Worm (Caenorhabditis elegans) whole organism, L1 larva: ENCODE measurements around the gene hil-3.

Experiments used
- C16A3.4 ChIP-seq: fragments of 150-350 bp; optimal IDR thresholded peaks from 2 replicates; lab custom pipeline; 2014; ENCODE audit warnings: missing biosample characterization, missing genetic modification characterization
- F16B12.6 ChIP-seq: fragments of 150-350 bp; optimal IDR thresholded peaks from 2 replicates; lab custom pipeline; 2014; ENCODE audit warnings: missing biosample characterization, missing genetic modification characterization
- Y116A8C.19 ChIP-seq: sonication (generic microtip); optimal IDR thresholded peaks from 2 replicates; lab custom pipeline; 2016; ENCODE audit warnings: missing compliant biosample characterization, missing genetic modification characterization, borderline replicate concordance
- alr-1 ChIP-seq: fragments of 200-800 bp; sonication (Bioruptor generic); optimal IDR thresholded peaks from 2 replicates; lab custom pipeline; 2018; ENCODE audit warnings: borderline replicate concordance, mild to moderate bottlenecking, missing genetic modification characterization, missing compliant biosample characterization
- ama-1 ChIP-seq: fragments of 150-350 bp; optimal IDR thresholded peaks from 2 replicates; lab custom pipeline; 2014
- ceh-63 ChIP-seq: fragments of 200-800 bp; sonication (Bioruptor generic); optimal IDR thresholded peaks from 2 replicates; lab custom pipeline; 2018; ENCODE audit warnings: mild to moderate bottlenecking, missing genetic modification characterization, missing compliant biosample characterization
- ceh-8 ChIP-seq: fragments of 200-800 bp; sonication (Bioruptor generic); optimal IDR thresholded peaks from 2 replicates; lab custom pipeline; 2018; ENCODE audit warnings: mild to moderate bottlenecking, missing genetic modification characterization, moderate library complexity, missing compliant biosample characterization
- ceh-82 ChIP-seq, 3 experiments: fragments of 150-350 bp in 1 of 3; sonication (generic microtip) in 2 of 3; optimal IDR thresholded peaks; 2 replicates each; lab custom pipeline; 2014 to 2017; ENCODE audit warnings: missing biosample characterization in 3 of 3, missing genetic modification characterization in 3 of 3
- ceh-88 ChIP-seq: fragments of 200-800 bp; sonication (Bioruptor generic); IDR thresholded peaks from 2 replicates; pipeline ENCODE4 v1.3.6; 2022; ENCODE audit warnings: missing genetic modification characterization, missing compliant biosample characterization
- ceh-90 ChIP-seq: sonication (generic microtip); optimal IDR thresholded peaks from 2 replicates; lab custom pipeline; 2016; ENCODE audit warnings: missing genetic modification characterization, missing compliant biosample characterization
- ces-1 ChIP-seq: fragments of 150-350 bp; optimal IDR thresholded peaks from 2 replicates; lab custom pipeline; 2014; ENCODE audit warnings: missing biosample characterization, missing genetic modification reagents, missing genetic modification characterization
- dpl-1 ChIP-seq, 3 experiments: fragments of 150-350 bp in 2 of 3; sonication (generic microtip) in 1 of 3; optimal IDR thresholded peaks; 2 replicates each; lab custom pipeline; 2014 to 2017; ENCODE audit warnings: missing biosample characterization in 3 of 3, missing genetic modification characterization in 3 of 3, missing genetic modification reagents in 3 of 3
- dsc-1 ChIP-seq: sonication (generic microtip); optimal IDR thresholded peaks from 2 replicates; lab custom pipeline; 2016; ENCODE audit warnings: mild to moderate bottlenecking, missing genetic modification characterization, missing compliant biosample characterization
- efl-3 ChIP-seq: fragments of 200-800 bp; sonication (Bioruptor generic); optimal IDR thresholded peaks from 2 replicates; lab custom pipeline; 2018; ENCODE audit warnings: mild to moderate bottlenecking, missing genetic modification characterization, missing compliant biosample characterization
- elt-2 ChIP-seq: sonication (generic microtip); optimal IDR thresholded peaks from 2 replicates; lab custom pipeline; 2016; ENCODE audit warnings: missing genetic modification characterization, mild to moderate bottlenecking, inconsistent platforms, missing compliant biosample characterization, missing genetic modification reagents
- elt-3 ChIP-seq, 6 experiments: fragments of 150-350 bp in 1 of 6; sonication (generic microtip); optimal IDR thresholded peaks; 2 replicates each; lab custom pipeline; 2017 to 2018; ENCODE audit warnings: missing biosample characterization in 6 of 6, missing genetic modification characterization in 6 of 6, inconsistent platforms in 1 of 6
- fkh-10 ChIP-seq: sonication (generic microtip); optimal IDR thresholded peaks from 2 replicates; lab custom pipeline; 2017; ENCODE audit warnings: missing biosample characterization, missing genetic modification reagents, missing genetic modification characterization
- fkh-8 ChIP-seq: sonication (generic microtip); optimal IDR thresholded peaks from 2 replicates; lab custom pipeline; 2016; ENCODE audit warnings: mild to moderate bottlenecking, missing genetic modification characterization, missing compliant biosample characterization
- fos-1 ChIP-seq: fragments of 150-350 bp; optimal IDR thresholded peaks from 2 replicates; lab custom pipeline; 2014; ENCODE audit warnings: missing biosample characterization, missing genetic modification characterization
- hlh-4 ChIP-seq: sonication (generic microtip); optimal IDR thresholded peaks from 2 replicates; lab custom pipeline; 2016; ENCODE audit warnings: mild to moderate bottlenecking, missing genetic modification characterization, missing compliant biosample characterization
- hpl-2 ChIP-seq: fragments of 150-350 bp; optimal IDR thresholded peaks from 2 replicates; lab custom pipeline; 2014; ENCODE audit warnings: missing biosample characterization, missing genetic modification reagents, missing genetic modification characterization
- lin-14 ChIP-seq: fragments of 200-800 bp; sonication (Bioruptor generic); optimal IDR thresholded peaks from 2 replicates; lab custom pipeline; 2018; ENCODE audit warnings: mild to moderate bottlenecking, missing genetic modification characterization, moderate library complexity, missing compliant biosample characterization
- lin-15B ChIP-seq: fragments of 150-350 bp; sonication (generic microtip); optimal IDR thresholded peaks from 3 replicates; lab custom pipeline; 2014; ENCODE audit warnings: missing biosample characterization, missing genetic modification characterization
- lin-39 ChIP-seq: fragments of 150-350 bp; optimal IDR thresholded peaks from 2 replicates; lab custom pipeline; 2014; ENCODE audit warnings: missing biosample characterization, missing genetic modification reagents, missing genetic modification characterization
- lsy-2 ChIP-seq, 2 experiments: fragments of 150-350 bp; optimal IDR thresholded peaks; 2 replicates each; lab custom pipeline; 2014; ENCODE audit warnings: missing biosample characterization in 2 of 2, missing genetic modification characterization in 2 of 2
- mdl-1 ChIP-seq, 2 experiments: fragments of 150-350 bp; optimal IDR thresholded peaks; 2 replicates each; lab custom pipeline; 2014 to 2017; ENCODE audit warnings: missing biosample characterization in 2 of 2, missing genetic modification characterization in 2 of 2, inconsistent platforms in 1 of 2
- mep-1 ChIP-seq: fragments of 150-350 bp; optimal IDR thresholded peaks from 2 replicates; lab custom pipeline; 2014; ENCODE audit warnings: missing biosample characterization, missing genetic modification characterization
- nhr-11 ChIP-seq: fragments of 150-350 bp; optimal IDR thresholded peaks from 2 replicates; lab custom pipeline; 2014; ENCODE audit warnings: missing biosample characterization, missing genetic modification characterization
- nhr-12 ChIP-seq: sonication (generic microtip); optimal IDR thresholded peaks from 2 replicates; lab custom pipeline; 2017; ENCODE audit warnings: missing biosample characterization, missing genetic modification characterization
- nhr-20 ChIP-seq: sonication (generic microtip); optimal IDR thresholded peaks from 2 replicates; lab custom pipeline; 2016; ENCODE audit warnings: mild to moderate bottlenecking, missing genetic modification characterization, missing compliant biosample characterization
- nhr-237 ChIP-seq: fragments of 150-350 bp; optimal IDR thresholded peaks from 2 replicates; lab custom pipeline; 2014; ENCODE audit warnings: missing biosample characterization, missing genetic modification characterization
- nhr-47 ChIP-seq: sonication (generic microtip); optimal IDR thresholded peaks from 2 replicates; lab custom pipeline; 2016; ENCODE audit warnings: mild to moderate bottlenecking, missing genetic modification characterization, moderate library complexity, missing compliant biosample characterization
- nhr-71 ChIP-seq: sonication (generic microtip); optimal IDR thresholded peaks from 2 replicates; lab custom pipeline; 2016; ENCODE audit warnings: mild to moderate bottlenecking, missing genetic modification characterization, moderate library complexity, missing compliant biosample characterization
- nhr-76 ChIP-seq: sonication (generic microtip); optimal IDR thresholded peaks from 2 replicates; lab custom pipeline; 2017; ENCODE audit warnings: missing biosample characterization, missing genetic modification characterization
- nhr-77 ChIP-seq: fragments of 150-350 bp; optimal IDR thresholded peaks from 2 replicates; lab custom pipeline; 2014; ENCODE audit warnings: missing biosample characterization, missing genetic modification characterization
- nhr-85 ChIP-seq: sonication (generic microtip); peaks from one replicate; lab custom pipeline; 2016; ENCODE audit warnings: missing genetic modification characterization, inconsistent platforms, missing compliant biosample characterization
- pax-3 ChIP-seq: fragments of 200-800 bp; sonication (Bioruptor generic); optimal IDR thresholded peaks from 2 replicates; lab custom pipeline; 2018; ENCODE audit warnings: mild to moderate bottlenecking, missing genetic modification characterization, moderate library complexity, missing compliant biosample characterization
- pqm-1 ChIP-seq: sonication (generic microtip); optimal IDR thresholded peaks from 3 replicates; lab custom pipeline; 2017; ENCODE audit warnings: missing biosample characterization, missing genetic modification characterization
- rnt-1 ChIP-seq: sonication (generic microtip); optimal IDR thresholded peaks from 2 replicates; lab custom pipeline; 2016; ENCODE audit warnings: mild to moderate bottlenecking, missing genetic modification characterization, moderate library complexity, missing compliant biosample characterization
- snpc-4 ChIP-seq: fragments of 150-350 bp; optimal IDR thresholded peaks from 2 replicates; lab custom pipeline; 2014; ENCODE audit warnings: missing biosample characterization, missing genetic modification characterization
- snu-23 ChIP-seq: sonication (generic microtip); optimal IDR thresholded peaks from 2 replicates; lab custom pipeline; 2016; ENCODE audit warnings: missing genetic modification characterization, missing compliant biosample characterization
- swsn-7 ChIP-seq: sonication (generic microtip); optimal IDR thresholded peaks from 2 replicates; lab custom pipeline; 2016; ENCODE audit warnings: missing genetic modification characterization, missing compliant biosample characterization
- tbx-2 ChIP-seq: sonication (generic microtip); optimal IDR thresholded peaks from 2 replicates; lab custom pipeline; 2016; ENCODE audit warnings: missing genetic modification characterization, missing compliant biosample characterization
- tlp-1 ChIP-seq: fragments of 150-350 bp; optimal IDR thresholded peaks from 2 replicates; lab custom pipeline; 2014; ENCODE audit warnings: missing biosample characterization, missing genetic modification characterization
- unc-62 ChIP-seq: fragments of 150-350 bp; optimal IDR thresholded peaks from 2 replicates; lab custom pipeline; 2014; ENCODE audit warnings: missing biosample characterization, missing genetic modification reagents, missing genetic modification characterization
- unc-86 ChIP-seq: sonication (generic microtip); optimal IDR thresholded peaks from 2 replicates; lab custom pipeline; 2016; ENCODE audit warnings: missing genetic modification characterization, missing compliant biosample characterization
- unc-98 ChIP-seq: fragments of 200-800 bp; sonication (Bioruptor generic); IDR thresholded peaks from 2 replicates; pipeline ENCODE4 v1.3.6; 2022; ENCODE audit warnings: missing genetic modification characterization, missing compliant biosample characterization
- xbp-1 ChIP-seq: sonication (generic microtip); optimal IDR thresholded peaks from 2 replicates; lab custom pipeline; 2016; ENCODE audit warnings: missing genetic modification characterization, missing compliant biosample characterization
- zag-1 ChIP-seq: fragments of 150-350 bp; optimal IDR thresholded peaks from 2 replicates; lab custom pipeline; 2014; ENCODE audit warnings: missing biosample characterization, missing genetic modification characterization
- ztf-11 ChIP-seq, 2 experiments: sonication (generic microtip); optimal IDR thresholded peaks; 2 replicates each; lab custom pipeline; 2016 to 2017; ENCODE audit warnings: missing genetic modification characterization in 2 of 2, missing biosample characterization in 1 of 2, missing compliant biosample characterization in 1 of 2
- ztf-4 ChIP-seq: fragments of 150-350 bp; optimal IDR thresholded peaks from 2 replicates; lab custom pipeline; 2014; ENCODE audit warnings: missing biosample characterization, missing genetic modification characterization

hil-3 gene

DNA sequence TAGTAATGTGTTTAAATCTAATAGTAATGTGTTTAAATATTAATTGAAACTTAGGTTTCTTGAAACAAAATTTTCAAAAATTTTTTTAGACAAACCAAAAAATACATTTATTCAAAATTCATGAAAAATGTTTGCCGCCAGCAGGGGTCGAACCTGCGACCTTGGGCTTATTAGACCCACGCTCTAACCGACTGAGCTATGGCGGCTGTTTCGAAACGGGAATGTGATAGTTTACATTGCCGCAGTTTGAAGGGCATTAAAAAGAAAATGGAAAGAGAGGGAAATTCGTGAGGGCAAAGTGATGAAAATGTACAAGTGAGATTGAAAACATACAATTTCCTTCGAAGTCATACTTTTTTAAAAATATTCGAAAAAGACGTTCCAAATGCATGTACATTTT is 2.5 kb upstream of the hil-3 start (continued):
- TF ChIP-seq dpl-1 (GFP tag; optimal IDR thresholded peaks at IDR 0.05; lab: Kevin White, UChicago), result no peak
- no peak for TF ChIP-seq nhr-11 (tag; lab: Kevin White, UChicago)
- no peak for TF ChIP-seq zag-1 (tag; lab: Kevin White, UChicago)
- TF ChIP-seq ceh-88 (GFP tag; lab: Robert Waterston, UW), result no peak
- no peak for TF ChIP-seq ceh-90 (tag; lab: Kevin White, UChicago)
- no peak for TF ChIP-seq fkh-10 (GFP tag; lab: Kevin White, UChicago)
- TF ChIP-seq pqm-1 (tag; lab: Kevin White, UChicago), result no peak

DNA sequence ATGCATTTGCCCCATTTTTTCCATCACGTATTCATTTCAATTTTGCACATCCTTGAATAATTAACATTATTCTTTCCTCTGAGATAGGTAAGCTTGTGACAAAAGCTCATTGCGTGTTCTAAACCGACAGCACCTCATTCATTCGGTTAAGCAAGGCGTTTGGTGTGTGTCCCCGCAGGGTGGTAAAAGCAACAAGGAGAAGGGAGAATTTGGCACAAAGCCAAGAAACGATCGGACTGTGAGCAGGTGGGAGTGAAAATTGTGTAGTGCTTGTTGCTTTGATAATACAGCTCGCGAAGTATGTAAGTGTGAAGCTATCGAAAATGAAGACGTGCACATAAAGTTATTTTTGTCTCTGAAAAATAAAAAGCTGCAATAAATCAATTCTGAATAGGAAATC is 1.8 kb upstream of the hil-3 start:
- no peak for TF ChIP-seq ztf-4 (tag; lab: Kevin White, UChicago)
- TF ChIP-seq lsy-2 (tag; optimal IDR thresholded peaks at IDR 0.05; lab: Kevin White, UChicago), result peak in 1 of 2 experiments; percentile 16
- no peak for TF ChIP-seq mdl-1 (tag; optimal IDR thresholded peaks at IDR 0.05; lab: Kevin White, UChicago)
- peak in 2 of 3 experiments; percentile 7 to 41 for TF ChIP-seq ceh-82 (tag; optimal IDR thresholded peaks at IDR 0.05; lab: Kevin White, UChicago)
- TF ChIP-seq elt-2 (tag; lab: Kevin White, UChicago), result no peak
- TF ChIP-seq swsn-7, result peak; percentile 84
- TF ChIP-seq tbx-2 (tag; lab: Kevin White, UChicago), result peak; percentile 55
- no peak for TF ChIP-seq nhr-237 (tag; lab: Kevin White, UChicago)
- TF ChIP-seq nhr-77 (tag; lab: Kevin White, UChicago), result no peak
- peak; percentile 40 for TF ChIP-seq nhr-71
- TF ChIP-seq unc-86 (tag; lab: Kevin White, UChicago), result peak; percentile 75
- TF ChIP-seq mep-1 (tag; lab: Kevin White, UChicago), result peak; percentile 23
- TF ChIP-seq lin-14 (GFP tag; lab: Kevin White, UChicago), result peak; percentile 67
- TF ChIP-seq rnt-1 (tag; lab: Kevin White, UChicago), result peak; percentile 61
- TF ChIP-seq nhr-47 (tag; lab: Kevin White, UChicago), result peak; percentile 29
- no peak for TF ChIP-seq ceh-8 (GFP tag; lab: Kevin White, UChicago)
- no peak for TF ChIP-seq nhr-76
- TF ChIP-seq lin-15B, result no peak
- TF ChIP-seq fkh-8, result peak; percentile 64
- peak; percentile 4 for TF ChIP-seq xbp-1 (tag; lab: Kevin White, UChicago)
- TF ChIP-seq snu-23 (GFP tag; lab: Kevin White, UChicago), result peak; percentile 26
- no peak for TF ChIP-seq dpl-1 (GFP tag; optimal IDR thresholded peaks at IDR 0.05; lab: Kevin White, UChicago)
- no peak for TF ChIP-seq efl-3
- peak in 1 of 2 experiments; percentile 91 for TF ChIP-seq ztf-11 (tag; optimal IDR thresholded peaks at IDR 0.05; lab: Kevin White, UChicago)
- no peak for TF ChIP-seq unc-98
- TF ChIP-seq ceh-63 (GFP tag; lab: Kevin White, UChicago), result no peak
- TF ChIP-seq dsc-1 (tag; lab: Kevin White, UChicago), result peak; percentile 17

DNA sequence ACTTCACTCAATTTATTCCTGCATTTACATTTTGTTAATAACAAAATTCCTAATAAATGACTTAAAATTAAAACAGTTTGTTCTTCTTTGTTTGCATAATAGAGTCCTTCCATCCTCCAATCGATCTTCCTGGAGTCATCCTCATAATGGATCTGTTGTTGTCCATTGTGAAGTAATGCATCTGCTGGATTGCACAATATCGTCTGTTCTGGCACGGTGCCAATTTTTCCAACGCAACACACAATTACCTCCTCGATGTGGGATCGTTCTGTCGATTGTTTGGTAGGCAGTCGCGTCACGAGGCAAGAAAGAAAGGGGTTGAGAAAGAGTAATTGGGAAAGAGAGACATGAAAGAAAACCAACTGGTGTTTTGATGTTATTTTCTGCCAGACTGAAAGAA is 1.0 kb downstream of the hil-3 start:
- TF ChIP-seq C16A3.4 (tag; lab: Kevin White, UChicago), result peak; percentile 54
- peak; percentile 50 for TF ChIP-seq snu-23 (GFP tag; lab: Kevin White, UChicago)
- no peak for TF ChIP-seq hlh-4 (tag; lab: Kevin White, UChicago)
- no peak for TF ChIP-seq pax-3
- no peak for TF ChIP-seq ces-1 (GFP tag; lab: Kevin White, UChicago)
- no peak for TF ChIP-seq nhr-12 (tag; lab: Kevin White, UChicago)
- no peak for TF ChIP-seq nhr-77 (tag; lab: Kevin White, UChicago)
- TF ChIP-seq ama-1 (lab: Kevin White, UChicago), result peak; percentile 77
- peak; percentile 29 for TF ChIP-seq tbx-2 (tag; lab: Kevin White, UChicago)
- peak in 2 of 3 experiments; percentile 9 to 26 for TF ChIP-seq dpl-1 (GFP tag; optimal IDR thresholded peaks at IDR 0.05; lab: Kevin White, UChicago)
- TF ChIP-seq rnt-1 (tag; lab: Kevin White, UChicago), result peak; percentile 37
- no peak for TF ChIP-seq nhr-47 (tag; lab: Kevin White, UChicago)
- TF ChIP-seq elt-3 (tag; optimal IDR thresholded peaks at IDR 0.05; lab: Kevin White, UChicago), result no peak
- peak; percentile 55 for TF ChIP-seq unc-86 (tag; lab: Kevin White, UChicago)
- no peak for TF ChIP-seq unc-62
- no peak for TF ChIP-seq hpl-2 (GFP tag; lab: Kevin White, UChicago)
- no peak for TF ChIP-seq F16B12.6
- TF ChIP-seq nhr-85 (tag; lab: Kevin White, UChicago), result peak; percentile 81
- no peak for TF ChIP-seq Y116A8C.19
- TF ChIP-seq alr-1 (tag; lab: Kevin White, UChicago), result no peak
- TF ChIP-seq snpc-4 (tag; lab: Kevin White, UChicago), result no peak
- no peak for TF ChIP-seq lin-39
- no peak for TF ChIP-seq fos-1 (tag; lab: Kevin White, UChicago)
- TF ChIP-seq tlp-1, result no peak
- peak; percentile 28 for TF ChIP-seq nhr-20
